Fruit fly (Drosophila melanogaster) whole organism, embryonic: ENCODE data around the gene Cad89D.

Source experiments
- B-H2 ChIP-seq: fragments of 200-800 bp; sonication (Bioruptor generic); optimal IDR thresholded peaks from 2 replicates; lab custom pipeline; 2018; ENCODE audit warnings: missing biosample characterization, mild to moderate bottlenecking, missing genetic modification characterization
- CG10543 ChIP-seq: fragments of 200-800 bp; sonication (Bioruptor generic); optimal IDR thresholded peaks from 3 replicates; lab custom pipeline; 2017; ENCODE audit warnings: missing biosample characterization, mild to moderate bottlenecking, missing genetic modification characterization, moderate library complexity
- CG11085 ChIP-seq: fragments of 200-800 bp; sonication (Bioruptor generic); IDR thresholded peaks from 2 replicates; pipeline ENCODE4 v1.3.6; 2022; ENCODE audit warnings: missing biosample characterization, missing genetic modification characterization
- CG11456 ChIP-seq: fragments of 200-800 bp; sonication (Bioruptor generic); IDR thresholded peaks from 3 replicates; pipeline ENCODE4 v1.3.6; 2022; ENCODE audit warnings: missing biosample characterization, missing genetic modification characterization
- CG13775 ChIP-seq: fragments of 200-800 bp; sonication (Bioruptor generic); optimal IDR thresholded peaks from 3 replicates; lab custom pipeline; 2017; ENCODE audit warnings: missing biosample characterization, mild to moderate bottlenecking, missing genetic modification characterization
- CG14014 ChIP-seq: fragments of 200-800 bp; sonication (Bioruptor generic); IDR thresholded peaks from 2 replicates; pipeline ENCODE4 v1.3.6; 2022; ENCODE audit warnings: missing biosample characterization, missing genetic modification characterization
- CG16815 ChIP-seq: fragments of 200-800 bp; sonication (Bioruptor generic); optimal IDR thresholded peaks from 3 replicates; lab custom pipeline; 2017; ENCODE audit warnings: missing biosample characterization, mild to moderate bottlenecking, missing genetic modification characterization
- CG1832 ChIP-seq: fragments of 200-800 bp; sonication (Bioruptor generic); optimal IDR thresholded peaks from 2 replicates; lab custom pipeline; 2017; ENCODE audit warnings: missing biosample characterization, mild to moderate bottlenecking, missing genetic modification characterization, inconsistent platforms
- CG18599 ChIP-seq: fragments of 200-800 bp; sonication (Bioruptor generic); optimal IDR thresholded peaks from 3 replicates; lab custom pipeline; 2017; ENCODE audit warnings: missing biosample characterization, missing genetic modification characterization, mild to moderate bottlenecking, moderate library complexity, missing genetic modification reagents
- CG2678 ChIP-seq: fragments of 200-800 bp; sonication (Bioruptor generic); optimal IDR thresholded peaks from 3 replicates; lab custom pipeline; 2019; ENCODE audit warnings: missing biosample characterization, mild to moderate bottlenecking, missing genetic modification characterization, moderate library complexity
- CG30403 ChIP-seq: fragments of 200-800 bp; sonication (Bioruptor generic); optimal IDR thresholded peaks from 3 replicates; lab custom pipeline; 2016; ENCODE audit warnings: missing biosample characterization, missing genetic modification characterization
- CG3281 ChIP-seq: fragments of 200-800 bp; sonication (Bioruptor generic); optimal IDR thresholded peaks from 3 replicates; lab custom pipeline; 2017; ENCODE audit warnings: missing biosample characterization, mild to moderate bottlenecking, missing genetic modification characterization
- CG3847 ChIP-seq: fragments of 200-800 bp; sonication (Bioruptor generic); IDR thresholded peaks from 2 replicates; pipeline ENCODE4 v1.3.6; 2022; ENCODE audit warnings: missing biosample characterization, missing genetic modification characterization
- CG6683 ChIP-seq: fragments of 200-800 bp; sonication (Bioruptor generic); optimal IDR thresholded peaks from 2 replicates; lab custom pipeline; 2017; ENCODE audit warnings: missing biosample characterization, mild to moderate bottlenecking, missing genetic modification characterization, missing genetic modification reagents
- CG8290 ChIP-seq, 3 experiments: fragments of 200-800 bp; sonication (Bioruptor generic); optimal IDR thresholded peaks; 2 replicates each; lab custom pipeline; 2016 to 2019; ENCODE audit warnings: missing biosample characterization in 3 of 3, missing genetic modification characterization in 3 of 3, mild to moderate bottlenecking in 2 of 3, moderate library complexity in 1 of 3
- Deaf1 ChIP-seq: fragments of 200-800 bp; optimal IDR thresholded peaks from 3 replicates; lab custom pipeline; 2019; ENCODE audit warnings: missing biosample characterization, mild to moderate bottlenecking, missing genetic modification characterization, moderate library complexity
- Doc2 ChIP-seq: fragments of 200-800 bp; sonication (Bioruptor generic); IDR thresholded peaks from 2 replicates; pipeline ENCODE4 v1.3.6; 2022; ENCODE audit warnings: missing biosample characterization, missing genetic modification characterization
- H2.0 ChIP-seq: fragments of 200-800 bp; sonication (Bioruptor generic); IDR thresholded peaks from 2 replicates; pipeline ENCODE4 v1.3.6; 2022; ENCODE audit warnings: missing biosample characterization, missing genetic modification characterization
- HHEX ChIP-seq: fragments of 200-800 bp; sonication (Bioruptor generic); optimal IDR thresholded peaks from 3 replicates; lab custom pipeline; 2017; ENCODE audit warnings: missing biosample characterization, mild to moderate bottlenecking, missing genetic modification characterization, missing genetic modification reagents
- HLH3B ChIP-seq: fragments of 200-800 bp; sonication (Bioruptor generic); IDR thresholded peaks from 2 replicates; pipeline ENCODE4 v1.3.6; 2022; ENCODE audit warnings: missing biosample characterization, missing genetic modification characterization
- HmgD ChIP-seq: fragments of 200-800 bp; sonication (Bioruptor generic); optimal IDR thresholded peaks from 3 replicates; lab custom pipeline; 2016; ENCODE audit warnings: missing biosample characterization, missing genetic modification characterization
- HmgZ ChIP-seq: fragments of 200-800 bp; sonication (Bioruptor generic); optimal IDR thresholded peaks from 2 replicates; lab custom pipeline; 2018; ENCODE audit warnings: missing biosample characterization, mild to moderate bottlenecking, missing genetic modification characterization
- Hmr ChIP-seq: fragments of 200-800 bp; sonication (Bioruptor generic); optimal IDR thresholded peaks from 3 replicates; lab custom pipeline; 2017; ENCODE audit warnings: mild to moderate bottlenecking, missing biosample characterization, missing genetic modification reagents, missing genetic modification characterization
- Lpt ChIP-seq: fragments of >200 bp; optimal IDR thresholded peaks from 2 replicates; lab custom pipeline; 2018; ENCODE audit warnings: missing biosample characterization, missing genetic modification characterization
- Max ChIP-seq: fragments of 200-800 bp; sonication (Bioruptor generic); optimal IDR thresholded peaks from 2 replicates; lab custom pipeline; 2016; ENCODE audit warnings: missing biosample characterization, mild to moderate bottlenecking, missing genetic modification characterization
- Med ChIP-seq: fragments of 200-800 bp; sonication (Bioruptor generic); peaks from one replicate; lab custom pipeline; 2016; ENCODE audit warnings: missing biosample characterization, missing genetic modification characterization, mild to moderate bottlenecking, inconsistent platforms, moderate library complexity
- PHDP ChIP-seq: fragments of 200-800 bp; sonication (Bioruptor generic); optimal IDR thresholded peaks from 3 replicates; lab custom pipeline; 2018; ENCODE audit warnings: missing biosample characterization, mild to moderate bottlenecking, missing genetic modification characterization, moderate library complexity
- Ptx1 ChIP-seq: fragments of 200-800 bp; sonication (Bioruptor generic); IDR thresholded peaks from 2 replicates; pipeline ENCODE4 v1.3.6; 2022; ENCODE audit warnings: missing biosample characterization, missing genetic modification characterization
- Side ChIP-seq: fragments of 200-800 bp; sonication (Bioruptor generic); optimal IDR thresholded peaks from 2 replicates; lab custom pipeline; 2016; ENCODE audit warnings: missing biosample characterization, missing genetic modification characterization
- Stat92E ChIP-seq, 3 experiments: fragments of >200 bp in 2 of 3; fragments of 200-800 bp in 1 of 3; sonication (Bioruptor generic) in 1 of 3; optimal IDR thresholded peaks; 2 replicates each; lab custom pipeline; 2017 to 2019; ENCODE audit warnings: missing biosample characterization in 3 of 3, missing genetic modification characterization in 3 of 3, mild to moderate bottlenecking in 1 of 3, moderate library complexity in 1 of 3
- Vsx1 ChIP-seq: fragments of 200-800 bp; sonication (Bioruptor generic); optimal IDR thresholded peaks from 2 replicates; lab custom pipeline; 2017; ENCODE audit warnings: missing biosample characterization, mild to moderate bottlenecking, missing genetic modification characterization, missing genetic modification reagents
- amos ChIP-seq: fragments of 200-800 bp; sonication (Bioruptor generic); IDR thresholded peaks from 2 replicates; pipeline ENCODE4 v1.3.6; 2022; ENCODE audit warnings: missing biosample characterization, missing genetic modification characterization; ENCODE audit not compliant: partially characterized antibody
- aop ChIP-seq: fragments of 200-800 bp; sonication (Bioruptor generic); IDR thresholded peaks from 2 replicates; pipeline ENCODE4 v1.3.6; 2022; ENCODE audit warnings: missing biosample characterization, missing genetic modification characterization
- ara ChIP-seq: fragments of 200-800 bp; sonication (Bioruptor generic); IDR thresholded peaks from 2 replicates; pipeline ENCODE4 v1.3.6; 2022; ENCODE audit warnings: missing biosample characterization, missing genetic modification characterization
- croc ChIP-seq: fragments of 200-800 bp; sonication (Bioruptor generic); conservative IDR thresholded peaks from 3 replicates; pipeline ENCODE4 v1.3.6; 2022; ENCODE audit warnings: missing biosample characterization, missing genetic modification characterization
- ems ChIP-seq: fragments of 200-800 bp; sonication (Bioruptor generic); optimal IDR thresholded peaks from 3 replicates; lab custom pipeline; 2016; ENCODE audit warnings: missing biosample characterization, missing genetic modification characterization
- fru ChIP-seq: fragments of >200 bp; optimal IDR thresholded peaks from 2 replicates; lab custom pipeline; 2017
- gsb-n ChIP-seq: fragments of 200-800 bp; sonication (Bioruptor generic); optimal IDR thresholded peaks from 3 replicates; lab custom pipeline; 2018; ENCODE audit warnings: missing biosample characterization, mild to moderate bottlenecking, missing genetic modification characterization
- h ChIP-seq: fragments of >200 bp; optimal IDR thresholded peaks from 2 replicates; lab custom pipeline; 2017
- lola ChIP-seq, 3 experiments: fragments of >200 bp in 2 of 3; fragments of 200-800 bp in 1 of 3; sonication (Bioruptor generic) in 1 of 3; optimal IDR thresholded peaks; 2 replicates each; lab custom pipeline; 2017 to 2019; ENCODE audit warnings: missing biosample characterization in 3 of 3, missing genetic modification characterization in 3 of 3, mild to moderate bottlenecking in 1 of 3, moderate library complexity in 1 of 3
- nau ChIP-seq: fragments of 200-800 bp; sonication (Bioruptor generic); optimal IDR thresholded peaks from 3 replicates; lab custom pipeline; 2017; ENCODE audit warnings: missing biosample characterization, mild to moderate bottlenecking, missing genetic modification characterization, missing genetic modification reagents
- nerfin-1 ChIP-seq: fragments of 200-800 bp; sonication (Bioruptor generic); optimal IDR thresholded peaks from 3 replicates; lab custom pipeline; 2019; ENCODE audit warnings: missing biosample characterization, mild to moderate bottlenecking, missing genetic modification characterization, moderate library complexity
- pros ChIP-seq: fragments of 200-800 bp; sonication (Bioruptor generic); optimal IDR thresholded peaks from 3 replicates; lab custom pipeline; 2019; ENCODE audit warnings: missing biosample characterization, mild to moderate bottlenecking, missing genetic modification characterization, moderate library complexity
- sens-2 ChIP-seq: fragments of 200-800 bp; sonication (Bioruptor generic); IDR thresholded peaks from 2 replicates; pipeline ENCODE4 v1.3.6; 2022; ENCODE audit warnings: missing biosample characterization, missing genetic modification characterization
- trh ChIP-seq: fragments of 200-800 bp; sonication (Bioruptor generic); optimal IDR thresholded peaks from 2 replicates; lab custom pipeline; 2016; ENCODE audit warnings: missing biosample characterization, missing genetic modification characterization
- vnd ChIP-seq: fragments of 200-800 bp; sonication (Bioruptor generic); IDR thresholded peaks from 3 replicates; pipeline ENCODE4 v1.3.6; 2022; ENCODE audit warnings: missing biosample characterization, missing genetic modification characterization; ENCODE audit not compliant: partially characterized antibody
- vvl ChIP-seq: fragments of 200-800 bp; sonication (Bioruptor generic); IDR thresholded peaks from 2 replicates; pipeline ENCODE4 v1.3.6; 2022; ENCODE audit warnings: missing biosample characterization, missing genetic modification characterization
- zen2 ChIP-seq: fragments of 200-800 bp; sonication (Bioruptor generic); IDR thresholded peaks from 3 replicates; pipeline ENCODE4 v1.3.6; 2022; ENCODE audit warnings: missing biosample characterization, missing genetic modification characterization; ENCODE audit not compliant: partially characterized antibody
- zfh1 ChIP-seq: fragments of 200-800 bp; sonication (Bioruptor generic); IDR thresholded peaks from 3 replicates; pipeline ENCODE4 v1.3.6; 2022; ENCODE audit warnings: missing biosample characterization, missing genetic modification characterization

The Cad89D gene

dm6 chr3R:16469501-16470263 is 25.5 kb downstream of the Cad89D start, which contains the start of the genes CG42232 and CSN5 (continued):
- TF ChIP-seq CG8290 (GFP tag; optimal IDR thresholded peaks at IDR 0.05; lab: Kevin White, UChicago), result no peak
- no peak for TF ChIP-seq CG8290 (tag; optimal IDR thresholded peaks at IDR 0.05; lab: Kevin White, UChicago)
- TF ChIP-seq Deaf1 (tag; lab: Kevin White, UChicago), result no peak
- peak; percentile 80 for TF ChIP-seq CG13775
- TF ChIP-seq CG14014 (GFP tag; lab: Robert Waterston, UW), result peak; percentile 55; the same call in 1 of the 2 replicates
- TF ChIP-seq CG2678, result no peak
- TF ChIP-seq ems (GFP tag; lab: Kevin White, UChicago), result peak; percentile 44
- TF ChIP-seq HmgZ (tag; lab: Kevin White, UChicago), result peak; percentile 25
- peak; percentile 71 for TF ChIP-seq vvl (GFP tag; lab: Robert Waterston, UW)
- peak; percentile 63; the same call in 1 of the 2 replicates for TF ChIP-seq Ptx1
- TF ChIP-seq CG11085 (GFP tag; lab: Robert Waterston, UW), result peak; percentile 36; the same call in 1 of the 2 replicates
- peak; percentile 35; the same call in 1 of the 2 replicates for TF ChIP-seq H2.0 (GFP tag; lab: Robert Waterston, UW)
- no peak for TF ChIP-seq PHDP (tag; lab: Kevin White, UChicago)
- TF ChIP-seq lola (GFP tag; optimal IDR thresholded peaks at IDR 0.05; lab: Kevin White, UChicago), result peak in 1 of 3 experiments; percentile 62
- TF ChIP-seq CG30403 (GFP tag; lab: Kevin White, UChicago), result peak; percentile 77
- TF ChIP-seq vnd (GFP tag; lab: Robert Waterston, UW), result no peak
- TF ChIP-seq Hmr (GFP tag; lab: Kevin White, UChicago), result peak; percentile 51
- peak; percentile 42 for TF ChIP-seq Side (GFP tag; lab: Kevin White, UChicago)
- TF ChIP-seq B-H2 (GFP tag; lab: Kevin White, UChicago), result no peak
- TF ChIP-seq croc, result no peak; the same call in 2 of the 3 replicates
- no peak for TF ChIP-seq nau (GFP tag; lab: Kevin White, UChicago)
- TF ChIP-seq Max, result no peak
- no peak for TF ChIP-seq gsb-n (tag; lab: Kevin White, UChicago)
- TF ChIP-seq zfh1 (GFP tag; lab: Robert Waterston, UW), result no peak
- no peak for TF ChIP-seq CG1832 (GFP tag; lab: Kevin White, UChicago)
- peak; percentile 64 for TF ChIP-seq CG18599 (GFP tag; lab: Kevin White, UChicago)
- TF ChIP-seq Vsx1, result no peak
- TF ChIP-seq fru (lab: Kevin White, UChicago), result no peak
- peak; percentile 69 for TF ChIP-seq CG3847 (GFP tag; lab: Robert Waterston, UW)
- peak; percentile 51; the same call in 1 of the 2 replicates for TF ChIP-seq amos (GFP tag; lab: Robert Waterston, UW)
- no peak for TF ChIP-seq CG6683 (GFP tag; lab: Kevin White, UChicago)
- no peak for TF ChIP-seq HmgD (GFP tag; lab: Kevin White, UChicago)
- TF ChIP-seq CG11456 (GFP tag; lab: Robert Waterston, UW), result peak; percentile 69; the same call in 2 of the 3 replicates
- TF ChIP-seq trh (GFP tag; lab: Kevin White, UChicago), result no peak
- no peak for TF ChIP-seq Stat92E (GFP tag; optimal IDR thresholded peaks at IDR 0.05; lab: Kevin White, UChicago)
- no peak for TF ChIP-seq aop (GFP tag; lab: Robert Waterston, UW)
- no peak for TF ChIP-seq sens-2 (GFP tag; lab: Robert Waterston, UW)
- TF ChIP-seq ara (GFP tag; lab: Robert Waterston, UW), result peak; percentile 47; the same call in 1 of the 2 replicates
- TF ChIP-seq HLH3B, result no peak
- TF ChIP-seq zen2 (GFP tag; lab: Robert Waterston, UW), result no peak
- no peak for TF ChIP-seq Doc2
- no peak for TF ChIP-seq h (lab: Kevin White, UChicago)
- TF ChIP-seq HHEX (GFP tag; lab: Kevin White, UChicago), result peak; percentile 33
- no peak for TF ChIP-seq CG3281 (GFP tag; lab: Kevin White, UChicago)
- TF ChIP-seq CG16815 (GFP tag; lab: Kevin White, UChicago), result peak; percentile 19
- peak; percentile 99 for TF ChIP-seq nerfin-1 (tag; lab: Kevin White, UChicago)
- no peak for TF ChIP-seq Lpt (GFP tag; lab: Kevin White, UChicago)
- no peak for TF ChIP-seq Med (GFP tag; lab: Kevin White, UChicago)
- TF ChIP-seq CG10543 (GFP tag; lab: Kevin White, UChicago), result no peak
- TF ChIP-seq pros, result no peak
